Fruit fly (Drosophila melanogaster) whole organism, embryonic: Measurements from ENCODE around the gene CG9799.

ENCODE experiments used
- CG10959 ChIP-seq: fragments of 200-800 bp; sonication (Bioruptor generic); IDR thresholded peaks from 2 replicates; pipeline ENCODE4 v1.3.6; 2022; ENCODE audit warnings: missing biosample characterization, missing genetic modification characterization
- CG14965 ChIP-seq: fragments of 200-800 bp; sonication (Bioruptor generic); optimal IDR thresholded peaks from 2 replicates; lab custom pipeline; 2016; ENCODE audit warnings: missing biosample characterization, missing genetic modification characterization, borderline replicate concordance
- CG15514 ChIP-seq: fragments of 200-800 bp; sonication (Bioruptor generic); optimal IDR thresholded peaks from 3 replicates; lab custom pipeline; 2017; ENCODE audit warnings: missing biosample characterization, missing genetic modification characterization, mild to moderate bottlenecking, moderate library complexity, missing genetic modification reagents
- CG1603 ChIP-seq: fragments of 200-800 bp; sonication (Bioruptor generic); optimal IDR thresholded peaks from 2 replicates; lab custom pipeline; 2019; ENCODE audit warnings: missing biosample characterization, mild to moderate bottlenecking, missing genetic modification characterization, moderate library complexity
- CG17186 ChIP-seq: fragments of 200-800 bp; sonication (Bioruptor generic); optimal IDR thresholded peaks from 3 replicates; lab custom pipeline; 2017; ENCODE audit warnings: missing biosample characterization, missing genetic modification reagents, missing genetic modification characterization
- CG17359 ChIP-seq: fragments of 200-800 bp; sonication (Bioruptor generic); optimal IDR thresholded peaks from 3 replicates; lab custom pipeline; 2018; ENCODE audit warnings: missing biosample characterization, mild to moderate bottlenecking, missing genetic modification characterization, moderate library complexity
- CG2116 ChIP-seq: fragments of 200-800 bp; sonication (Bioruptor generic); optimal IDR thresholded peaks from 3 replicates; lab custom pipeline; 2018; ENCODE audit warnings: missing biosample characterization, mild to moderate bottlenecking, missing genetic modification characterization
- CG2199 ChIP-seq: fragments of 200-800 bp; sonication (Bioruptor generic); IDR thresholded peaks from 3 replicates; pipeline ENCODE4 v1.3.6; 2022; ENCODE audit warnings: missing biosample characterization, missing genetic modification characterization
- CG2712 ChIP-seq: fragments of 200-800 bp; optimal IDR thresholded peaks from 3 replicates; lab custom pipeline; 2019; ENCODE audit warnings: missing biosample characterization, mild to moderate bottlenecking, missing genetic modification characterization, moderate library complexity
- CG30020 ChIP-seq: fragments of 200-800 bp; optimal IDR thresholded peaks from 2 replicates; lab custom pipeline; 2019; ENCODE audit warnings: missing biosample characterization, mild to moderate bottlenecking, missing genetic modification characterization, moderate library complexity
- CG31224 ChIP-seq: fragments of 200-800 bp; sonication (Bioruptor generic); IDR thresholded peaks from 2 replicates; pipeline ENCODE4 v1.3.6; 2022; ENCODE audit warnings: missing biosample characterization, missing genetic modification characterization
- CG32767 ChIP-seq: fragments of 200-800 bp; sonication (Bioruptor generic); IDR thresholded peaks from 2 replicates; pipeline ENCODE4 v1.3.6; 2022; ENCODE audit warnings: missing biosample characterization, missing genetic modification characterization
- CG3726 ChIP-seq: fragments of 200-800 bp; sonication (Bioruptor generic); IDR thresholded peaks from 3 replicates; pipeline ENCODE4, ENCODE4 v1.3.6; 2022; ENCODE audit warnings: missing biosample characterization, missing genetic modification characterization
- CG3847 ChIP-seq: fragments of 200-800 bp; sonication (Bioruptor generic); IDR thresholded peaks from 2 replicates; pipeline ENCODE4 v1.3.6; 2022; ENCODE audit warnings: missing biosample characterization, missing genetic modification characterization
- CG4424 ChIP-seq: fragments of 200-800 bp; sonication (Bioruptor generic); optimal IDR thresholded peaks from 3 replicates; lab custom pipeline; 2016; ENCODE audit warnings: missing biosample characterization, missing genetic modification characterization
- CG6765 ChIP-seq: fragments of 200-800 bp; sonication (Bioruptor generic); optimal IDR thresholded peaks from 3 replicates; lab custom pipeline; 2017; ENCODE audit warnings: missing biosample characterization, mild to moderate bottlenecking, missing genetic modification characterization
- CG7745 ChIP-seq: fragments of 200-800 bp; sonication (Bioruptor generic); optimal IDR thresholded peaks from 2 replicates; lab custom pipeline; 2018; ENCODE audit warnings: missing biosample characterization, mild to moderate bottlenecking, missing genetic modification characterization, moderate library complexity
- CG9797 ChIP-seq: fragments of 200-800 bp; sonication (Bioruptor generic); optimal IDR thresholded peaks from 3 replicates; lab custom pipeline; 2018; ENCODE audit warnings: missing biosample characterization, mild to moderate bottlenecking, missing genetic modification characterization
- CG9876 ChIP-seq: fragments of 200-800 bp; sonication (Bioruptor generic); optimal IDR thresholded peaks from 2 replicates; lab custom pipeline; 2016; ENCODE audit warnings: missing biosample characterization, missing genetic modification characterization
- D ChIP-seq, 2 experiments: fragments of 200-800 bp in 1 of 2; fragments of >200 bp in 1 of 2; sonication (Bioruptor generic) in 1 of 2; optimal IDR thresholded peaks; 2 replicates in 1 of 2; 3 replicates in 1 of 2; lab custom pipeline; 2017; ENCODE audit warnings: mild to moderate bottlenecking in 1 of 2, missing biosample characterization in 1 of 2, missing genetic modification characterization in 1 of 2, missing genetic modification reagents in 1 of 2
- Dbx ChIP-seq: fragments of 200-800 bp; sonication (Bioruptor generic); IDR thresholded peaks from 3 replicates; pipeline ENCODE4 v1.3.6; 2022; ENCODE audit warnings: missing biosample characterization, missing genetic modification characterization
- Dll ChIP-seq: fragments of 200-800 bp; sonication (Bioruptor generic); IDR thresholded peaks from 4 replicates; pipeline ENCODE4 v1.3.6; 2022; ENCODE audit warnings: missing biosample characterization, missing genetic modification characterization; ENCODE audit not compliant: partially characterized antibody
- Drgx ChIP-seq: fragments of 200-800 bp; sonication (Bioruptor generic); IDR thresholded peaks from 2 replicates; pipeline ENCODE4 v1.3.6; 2022; ENCODE audit warnings: missing biosample characterization, missing genetic modification characterization
- Elba2 ChIP-seq: fragments of 200-800 bp; sonication (Bioruptor generic); optimal IDR thresholded peaks from 3 replicates; lab custom pipeline; 2016; ENCODE audit warnings: missing biosample characterization, missing genetic modification characterization
- Fer2 ChIP-seq: fragments of 200-800 bp; sonication (Bioruptor generic); optimal IDR thresholded peaks from 2 replicates; lab custom pipeline; 2018; ENCODE audit warnings: missing biosample characterization, mild to moderate bottlenecking, missing genetic modification characterization, moderate library complexity
- Gsc ChIP-seq: fragments of 200-800 bp; sonication (Bioruptor generic); IDR thresholded peaks from 2 replicates; pipeline ENCODE4 v1.3.6; 2022; ENCODE audit warnings: missing biosample characterization, missing genetic modification characterization
- Hsf ChIP-seq: fragments of 200-800 bp; sonication (Bioruptor generic); optimal IDR thresholded peaks from 3 replicates; lab custom pipeline; 2016; ENCODE audit warnings: missing biosample characterization, missing genetic modification characterization
- Lhr ChIP-seq: fragments of 200-800 bp; sonication (Bioruptor generic); optimal IDR thresholded peaks from 3 replicates; lab custom pipeline; 2017; ENCODE audit warnings: mild to moderate bottlenecking, missing biosample characterization, missing genetic modification reagents, missing genetic modification characterization
- Mrtf ChIP-seq: fragments of 200-800 bp; sonication (Bioruptor generic); IDR thresholded peaks from 3 replicates; pipeline ENCODE4 v1.3.6; 2022; ENCODE audit warnings: missing biosample characterization, missing genetic modification characterization
- NK7.1 ChIP-seq: fragments of 200-800 bp; sonication (Bioruptor generic); optimal IDR thresholded peaks from 3 replicates; lab custom pipeline; 2016; ENCODE audit warnings: missing biosample characterization, missing genetic modification characterization
- Oaz ChIP-seq: fragments of 200-800 bp; sonication (Bioruptor generic); IDR thresholded peaks from 2 replicates; pipeline ENCODE4 v1.3.6; 2022; ENCODE audit warnings: missing biosample characterization, missing genetic modification characterization
- Stat92E ChIP-seq, 3 experiments: fragments of >200 bp in 2 of 3; fragments of 200-800 bp in 1 of 3; sonication (Bioruptor generic) in 1 of 3; optimal IDR thresholded peaks; 2 replicates each; lab custom pipeline; 2017 to 2019; ENCODE audit warnings: missing biosample characterization in 3 of 3, missing genetic modification characterization in 3 of 3, mild to moderate bottlenecking in 1 of 3, moderate library complexity in 1 of 3
- ewg ChIP-seq: fragments of 200-800 bp; sonication (Bioruptor generic); optimal IDR thresholded peaks from 3 replicates; lab custom pipeline; 2017; ENCODE audit warnings: mild to moderate bottlenecking, missing biosample characterization, missing genetic modification reagents, missing genetic modification characterization
- fd64A ChIP-seq: fragments of 200-800 bp; sonication (Bioruptor generic); optimal IDR thresholded peaks from 3 replicates; lab custom pipeline; 2018; ENCODE audit warnings: missing biosample characterization, mild to moderate bottlenecking, missing genetic modification characterization
- fru ChIP-seq: fragments of >200 bp; optimal IDR thresholded peaks from 2 replicates; lab custom pipeline; 2017
- gcm2 ChIP-seq: fragments of 200-800 bp; sonication (Bioruptor generic); optimal IDR thresholded peaks from 2 replicates; lab custom pipeline; 2016; ENCODE audit warnings: missing biosample characterization, missing genetic modification characterization
- hkb ChIP-seq, 2 experiments: fragments of 200-800 bp in 1 of 2; fragments of >200 bp in 1 of 2; sonication (Bioruptor generic) in 1 of 2; IDR thresholded peaks in 1 of 2; optimal IDR thresholded peaks in 1 of 2; 2 replicates each; pipeline versions ENCODE4 v1.3.6 to Lab custom; 2017 to 2022; ENCODE audit warnings: missing biosample characterization in 1 of 2, missing genetic modification characterization in 1 of 2
- pb ChIP-seq: fragments of 200-800 bp; sonication (Bioruptor generic); optimal IDR thresholded peaks from 3 replicates; lab custom pipeline; 2016; ENCODE audit warnings: missing biosample characterization, missing genetic modification characterization
- pfk ChIP-seq: fragments of 200-800 bp; sonication (Bioruptor generic); optimal IDR thresholded peaks from 2 replicates; lab custom pipeline; 2018; ENCODE audit warnings: missing biosample characterization, mild to moderate bottlenecking, missing genetic modification characterization, moderate library complexity
- pzg ChIP-seq: fragments of 200-800 bp; sonication (Bioruptor generic); optimal IDR thresholded peaks from 3 replicates; lab custom pipeline; 2018; ENCODE audit warnings: missing biosample characterization, mild to moderate bottlenecking, missing genetic modification characterization, moderate library complexity
- row ChIP-seq: fragments of 200-800 bp; sonication (Bioruptor generic); IDR thresholded peaks from 3 replicates; pipeline ENCODE4 v1.3.6; 2022; ENCODE audit warnings: missing biosample characterization, missing genetic modification characterization
- seq ChIP-seq: fragments of 200-800 bp; sonication (Bioruptor generic); IDR thresholded peaks from 2 replicates; pipeline ENCODE4 v1.3.6; 2022; ENCODE audit warnings: missing biosample characterization, missing genetic modification characterization
- so ChIP-seq: fragments of 200-800 bp; sonication (Bioruptor generic); IDR thresholded peaks from 3 replicates; pipeline ENCODE4 v1.3.6; 2022; ENCODE audit warnings: missing biosample characterization, missing genetic modification characterization
- tgo ChIP-seq: fragments of 200-800 bp; sonication (Bioruptor generic); IDR thresholded peaks from 3 replicates; pipeline ENCODE4 v1.3.6; 2022; ENCODE audit warnings: missing biosample characterization, missing genetic modification characterization
- tna ChIP-seq: fragments of 200-800 bp; sonication (Bioruptor generic); IDR thresholded peaks from 2 replicates; pipeline ENCODE4 v1.3.6; 2022; ENCODE audit warnings: missing biosample characterization, missing genetic modification characterization; ENCODE audit not compliant: partially characterized antibody
- zen ChIP-seq: fragments of 200-800 bp; sonication (Bioruptor generic); optimal IDR thresholded peaks from 3 replicates; lab custom pipeline; 2018; ENCODE audit warnings: missing biosample characterization, mild to moderate bottlenecking, missing genetic modification characterization, moderate library complexity
- zfh2 ChIP-seq: fragments of 200-800 bp; sonication (Bioruptor generic); optimal IDR thresholded peaks from 2 replicates; lab custom pipeline; 2016; ENCODE audit warnings: missing biosample characterization, missing genetic modification characterization

Gene CG9799

dm6 chr3R:13434325-13435168, 46.0 kb upstream of the CG9799 start, which contains the start of gene yrt (continued):
- peak; percentile 94 for TF ChIP-seq CG7745 (tag; lab: Kevin White, UChicago)
- TF ChIP-seq NK7.1 (GFP tag; lab: Kevin White, UChicago) = no peak
- TF ChIP-seq Oaz (GFP tag; lab: Robert Waterston, UW) = no peak
- TF ChIP-seq Fer2 (tag; lab: Kevin White, UChicago) = no peak
- peak; percentile 24 for TF ChIP-seq CG15514 (GFP tag; lab: Kevin White, UChicago)
- no peak for TF ChIP-seq Dbx (GFP tag; lab: Robert Waterston, UW)
- TF ChIP-seq CG6765 (GFP tag; lab: Kevin White, UChicago) = no peak
- TF ChIP-seq CG31224 (GFP tag; lab: Robert Waterston, UW) = no peak
- TF ChIP-seq CG17359 = no peak
- TF ChIP-seq Drgx (GFP tag; lab: Robert Waterston, UW) = peak; percentile 27; the same call in 1 of the 2 replicates
- TF ChIP-seq row = peak; percentile 53
- TF ChIP-seq Gsc (GFP tag; lab: Robert Waterston, UW) = no peak
- TF ChIP-seq Stat92E (GFP tag; optimal IDR thresholded peaks at IDR 0.05; lab: Kevin White, UChicago) = peak in 1 of 3 experiments; percentile 43
- peak; percentile 16 for TF ChIP-seq CG2116 (GFP tag; lab: Kevin White, UChicago)
- no peak for TF ChIP-seq CG4424 (GFP tag; lab: Kevin White, UChicago)
- TF ChIP-seq D (optimal IDR thresholded peaks at IDR 0.05; lab: Kevin White, UChicago) = no peak
- TF ChIP-seq D (GFP tag; optimal IDR thresholded peaks at IDR 0.05; lab: Kevin White, UChicago) = no peak
- TF ChIP-seq CG9797 (GFP tag; lab: Kevin White, UChicago) = peak; percentile 95
- peak; percentile 7 for TF ChIP-seq CG30020
- TF ChIP-seq CG9876 = no peak
- TF ChIP-seq zen (tag; lab: Kevin White, UChicago) = peak; percentile 25
- no peak for TF ChIP-seq fd64A (GFP tag; lab: Kevin White, UChicago)
- TF ChIP-seq ewg (GFP tag; lab: Kevin White, UChicago) = no peak
- TF ChIP-seq CG10959 (GFP tag; lab: Robert Waterston, UW) = no peak
- no peak for TF ChIP-seq CG32767 (GFP tag; lab: Robert Waterston, UW)
- 0 out of 4 replicates have a peak, but pooled peaks have one; percentile 42 for TF ChIP-seq Dll (GFP tag; lab: Robert Waterston, UW)
- TF ChIP-seq zfh2 (GFP tag; lab: Kevin White, UChicago) = no peak
- TF ChIP-seq CG3726 = no peak
- TF ChIP-seq pzg (GFP tag; lab: Kevin White, UChicago) = peak; percentile 90
- TF ChIP-seq gcm2 = no peak
- peak; percentile 72 for TF ChIP-seq CG1603 (tag; lab: Kevin White, UChicago)
- no peak for TF ChIP-seq fru
- TF ChIP-seq Lhr = peak; percentile 85
- no peak for TF ChIP-seq seq (GFP tag; lab: Robert Waterston, UW)
- TF ChIP-seq Elba2 = peak; percentile 10
- TF ChIP-seq pfk (GFP tag; lab: Kevin White, UChicago) = no peak
- peak; percentile 28 for TF ChIP-seq CG2712
- no peak for TF ChIP-seq hkb (optimal IDR thresholded peaks at IDR 0.05; lab: Kevin White, UChicago)
- TF ChIP-seq hkb (GFP tag; IDR thresholded peaks at IDR 0.05; lab: Robert Waterston, UW) = no peak
- no peak for TF ChIP-seq Hsf (GFP tag; lab: Kevin White, UChicago)
- no peak for TF ChIP-seq pb (GFP tag; lab: Kevin White, UChicago)
- TF ChIP-seq CG14965 (GFP tag; lab: Kevin White, UChicago) = no peak
- TF ChIP-seq tgo (GFP tag; lab: Robert Waterston, UW) = no peak
- peak; percentile 50 for TF ChIP-seq CG3847 (GFP tag; lab: Robert Waterston, UW)
- no peak; the same call in 1 of the 2 replicates for TF ChIP-seq tna (GFP tag; lab: Robert Waterston, UW)
- TF ChIP-seq so = 0 out of 3 replicates have a peak, but pooled peaks have one; percentile 21
- peak; percentile 26 for TF ChIP-seq CG17186 (GFP tag; lab: Kevin White, UChicago)
- peak; percentile 18; the same call in 1 of the 3 replicates for TF ChIP-seq CG2199 (GFP tag; lab: Robert Waterston, UW)
- TF ChIP-seq Mrtf = no peak
